Worm (Caenorhabditis elegans) whole organism, L3 larva: ENCODE measurements around the gene nhr-90.

Source experiments
- aly-2 ChIP-seq: fragments of 150-350 bp; optimal IDR thresholded peaks from 2 replicates; lab custom pipeline; 2014; ENCODE audit warnings: missing biosample characterization, missing genetic modification characterization
- ama-1 ChIP-seq: fragments of 150-350 bp; optimal IDR thresholded peaks from 2 replicates; lab custom pipeline; 2018
- ceh-28 ChIP-seq: fragments of 150-350 bp; optimal IDR thresholded peaks from 2 replicates; lab custom pipeline; 2014; ENCODE audit warnings: missing biosample characterization, missing genetic modification reagents, missing genetic modification characterization
- ceh-82 ChIP-seq: fragments of 150-350 bp; optimal IDR thresholded peaks from 2 replicates; lab custom pipeline; 2014; ENCODE audit warnings: missing biosample characterization, missing genetic modification characterization
- ceh-9 ChIP-seq: sonication (generic microtip); optimal IDR thresholded peaks from 2 replicates; lab custom pipeline; 2018; ENCODE audit warnings: missing biosample characterization, missing genetic modification characterization
- daf-12 ChIP-seq: fragments of 150-350 bp; optimal IDR thresholded peaks from 2 replicates; lab custom pipeline; 2014; ENCODE audit warnings: missing biosample characterization, missing genetic modification reagents, missing genetic modification characterization
- egl-27 ChIP-seq: sonication (generic microtip); optimal IDR thresholded peaks from 4 replicates; lab custom pipeline; 2017; ENCODE audit warnings: missing biosample characterization, missing genetic modification reagents, missing genetic modification characterization
- elt-1 ChIP-seq: fragments of 150-350 bp; optimal IDR thresholded peaks from 2 replicates; lab custom pipeline; 2014; ENCODE audit warnings: missing biosample characterization, missing genetic modification characterization
- elt-2 ChIP-seq: sonication (generic microtip); optimal IDR thresholded peaks from 2 replicates; lab custom pipeline; 2016; ENCODE audit warnings: missing genetic modification reagents, mild to moderate bottlenecking, missing genetic modification characterization, missing compliant biosample characterization
- eor-1 ChIP-seq, 2 experiments: fragments of 150-350 bp; optimal IDR thresholded peaks; 2 replicates each; lab custom pipeline; 2014 to 2018; ENCODE audit warnings: missing biosample characterization in 2 of 2, missing genetic modification characterization in 2 of 2
- fkh-10 ChIP-seq: sonication (generic microtip); optimal IDR thresholded peaks from 2 replicates; lab custom pipeline; 2017; ENCODE audit warnings: missing biosample characterization, missing genetic modification reagents, missing genetic modification characterization
- fkh-2 ChIP-seq: fragments of 150-350 bp; optimal IDR thresholded peaks from 2 replicates; lab custom pipeline; 2014; ENCODE audit warnings: missing biosample characterization, missing genetic modification reagents, missing genetic modification characterization
- fos-1 ChIP-seq: fragments of 150-350 bp; optimal IDR thresholded peaks from 2 replicates; lab custom pipeline; 2014; ENCODE audit warnings: missing biosample characterization, missing genetic modification characterization
- hmg-11 ChIP-seq: sonication (generic microtip); optimal IDR thresholded peaks from 2 replicates; lab custom pipeline; 2016; ENCODE audit warnings: missing genetic modification characterization, missing compliant biosample characterization
- jun-1 ChIP-seq: fragments of 150-350 bp; optimal IDR thresholded peaks from 2 replicates; lab custom pipeline; 2014; ENCODE audit warnings: missing biosample characterization, missing genetic modification reagents, missing genetic modification characterization
- lin-39 ChIP-seq: fragments of 150-350 bp; optimal IDR thresholded peaks from 2 replicates; lab custom pipeline; 2018; ENCODE audit warnings: missing biosample characterization, missing genetic modification reagents, missing genetic modification characterization
- lsy-12 ChIP-seq: sonication (generic microtip); optimal IDR thresholded peaks from 2 replicates; lab custom pipeline; 2016; ENCODE audit warnings: mild to moderate bottlenecking, missing genetic modification characterization, missing compliant biosample characterization
- mdl-1 ChIP-seq: fragments of 150-350 bp; optimal IDR thresholded peaks from 2 replicates; lab custom pipeline; 2014; ENCODE audit warnings: missing biosample characterization, missing genetic modification characterization
- mml-1 ChIP-seq: fragments of 150-350 bp; sonication (generic microtip); optimal IDR thresholded peaks from 3 replicates; lab custom pipeline; 2014; ENCODE audit warnings: missing biosample characterization, missing genetic modification characterization
- nfya-1 ChIP-seq: sonication (generic microtip); optimal IDR thresholded peaks from 2 replicates; lab custom pipeline; 2017; ENCODE audit warnings: missing genetic modification characterization, mild to moderate bottlenecking, missing compliant biosample characterization, antibody characterized with exemption, moderate library complexity; ENCODE audit not compliant: insufficient read depth
- nhr-23 ChIP-seq: fragments of 150-350 bp; optimal IDR thresholded peaks from 2 replicates; lab custom pipeline; 2014; ENCODE audit warnings: missing biosample characterization, missing genetic modification reagents, missing genetic modification characterization
- nhr-237 ChIP-seq: fragments of 150-350 bp; optimal IDR thresholded peaks from 2 replicates; lab custom pipeline; 2014; ENCODE audit warnings: missing biosample characterization, missing genetic modification characterization
- nhr-25 ChIP-seq: sonication (generic microtip); optimal IDR thresholded peaks from 2 replicates; lab custom pipeline; 2017; ENCODE audit warnings: missing biosample characterization, missing genetic modification characterization
- nhr-28 ChIP-seq: fragments of 150-350 bp; optimal IDR thresholded peaks from 2 replicates; lab custom pipeline; 2014; ENCODE audit warnings: missing biosample characterization, missing genetic modification characterization
- nhr-67 ChIP-seq: fragments of 150-350 bp; optimal IDR thresholded peaks from 2 replicates; lab custom pipeline; 2014; ENCODE audit warnings: missing biosample characterization, missing genetic modification characterization
- pha-4 ChIP-seq: fragments of 150-350 bp; optimal IDR thresholded peaks from 2 replicates; lab custom pipeline; 2014; ENCODE audit warnings: missing biosample characterization, missing genetic modification reagents, missing genetic modification characterization
- pqm-1 ChIP-seq: fragments of 150-350 bp; optimal IDR thresholded peaks from 2 replicates; lab custom pipeline; 2017; ENCODE audit warnings: missing biosample characterization, missing genetic modification characterization, inconsistent platforms
- sea-2 ChIP-seq: fragments of 150-350 bp; sonication (generic microtip); optimal IDR thresholded peaks from 4 replicates; lab custom pipeline; 2014; ENCODE audit warnings: missing biosample characterization, missing genetic modification reagents, missing genetic modification characterization
- skn-1 ChIP-seq: fragments of 150-350 bp; optimal IDR thresholded peaks from 2 replicates; lab custom pipeline; 2014; ENCODE audit warnings: missing biosample characterization, missing genetic modification characterization
- snpc-4 ChIP-seq: fragments of 150-350 bp; optimal IDR thresholded peaks from 2 replicates; lab custom pipeline; 2014; ENCODE audit warnings: missing biosample characterization, missing genetic modification characterization
- unc-62 ChIP-seq: fragments of 150-350 bp; sonication (generic microtip); optimal IDR thresholded peaks from 4 replicates; lab custom pipeline; 2014; ENCODE audit warnings: missing biosample characterization, missing genetic modification reagents, missing genetic modification characterization
- zag-1 ChIP-seq: fragments of 150-350 bp; optimal IDR thresholded peaks from 2 replicates; lab custom pipeline; 2014; ENCODE audit warnings: missing biosample characterization, missing genetic modification characterization
- ztf-11 ChIP-seq: fragments of 150-350 bp; optimal IDR thresholded peaks from 2 replicates; lab custom pipeline; 2014; ENCODE audit warnings: missing biosample characterization, missing genetic modification characterization

The nhr-90 gene

DNA sequence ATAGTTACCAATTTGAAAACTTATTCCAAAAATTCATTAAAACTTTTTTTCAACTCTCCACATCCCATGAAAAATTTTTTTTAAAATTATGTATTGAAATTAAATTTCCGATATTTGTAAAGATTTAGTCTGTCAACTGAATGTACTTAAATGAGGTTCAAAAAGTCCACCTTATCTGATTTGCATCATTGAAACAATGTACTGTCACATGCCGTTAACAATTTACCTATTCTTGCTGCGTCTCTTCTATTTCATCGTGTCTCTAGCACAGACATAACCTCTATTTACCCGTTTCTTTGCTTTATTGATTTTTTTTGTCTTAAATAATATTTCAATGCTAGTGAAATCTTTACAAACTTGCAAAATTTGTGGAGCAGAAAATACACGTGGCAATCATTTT is at the start of gene nhr-90:
Gene nhr-90 (plus strand): TSS at position 296 of the 400 bp plus-strand sequence.
- TF ChIP-seq mdl-1 (tag; lab: Kevin White, UChicago) (no peak), ceh-28 (tag; lab: Kevin White, UChicago) (peak; percentile 44), elt-1 (tag; lab: Kevin White, UChicago) (peak; percentile 36), daf-12 (no peak), fos-1 (tag; lab: Kevin White, UChicago) (no peak), unc-62 (GFP tag; lab: Kevin White, UChicago) (no peak), jun-1 (no peak), hmg-11 (tag; lab: Kevin White, UChicago) (no peak), zag-1 (no peak), snpc-4 (tag; lab: Kevin White, UChicago) (peak; percentile 5), ceh-82 (tag; lab: Kevin White, UChicago) (no peak), pqm-1 (peak; percentile 31), nhr-25 (tag; lab: Kevin White, UChicago) (peak; percentile 17), elt-2 (tag; lab: Kevin White, UChicago) (peak; percentile 41), nhr-237 (tag; lab: Kevin White, UChicago) (no peak), ama-1 (no peak), nhr-23 (peak; percentile 25)

DNA sequence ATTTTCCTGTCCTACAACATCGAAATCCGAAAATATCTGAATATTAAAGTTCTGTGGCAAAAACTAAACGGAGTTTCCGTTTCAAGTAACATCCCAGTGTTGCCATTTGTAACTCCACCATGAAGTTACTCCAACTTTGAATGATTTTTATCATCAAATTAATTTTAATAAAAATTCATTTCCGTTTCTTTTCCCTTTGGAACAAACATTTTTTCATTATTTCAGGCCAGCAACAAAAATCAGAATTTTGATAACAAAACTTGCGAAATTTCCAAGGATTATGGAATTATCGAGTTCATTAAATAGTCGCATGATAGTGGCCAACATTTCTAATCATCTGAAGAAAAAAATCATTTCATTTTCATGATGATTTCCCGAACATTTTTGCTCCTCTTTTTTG is 47.5 kb upstream of the nhr-90 start, which contains the start of gene C14C6.2:
Gene C14C6.2 (plus strand): TSS at position 301 of the 400 bp plus-strand sequence.
- TF ChIP-seq mdl-1 (tag; lab: Kevin White, UChicago) (no peak), elt-2 (tag; lab: Kevin White, UChicago) (peak; percentile 9)

DNA sequence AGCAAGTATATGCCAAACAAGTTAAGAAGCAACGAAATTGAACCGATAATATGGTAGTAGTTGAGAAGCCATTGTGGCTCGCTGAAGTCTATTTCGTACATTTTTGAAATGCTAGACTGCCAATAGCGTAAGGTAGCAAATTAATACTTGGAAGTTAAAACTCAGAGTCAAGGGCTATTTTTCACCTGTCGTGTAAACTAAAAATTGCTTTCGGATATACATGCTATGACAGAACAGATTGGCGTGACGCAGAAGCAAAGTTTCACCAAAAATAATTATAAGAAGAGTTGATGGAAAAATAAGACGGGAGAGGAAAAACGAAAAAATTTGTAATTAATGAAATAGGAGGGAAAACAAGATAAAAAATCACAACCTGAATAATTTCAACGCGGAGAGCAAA is 44.3 kb upstream of the nhr-90 start, which contains the start of gene sri-73:
Gene sri-73 (minus strand): TSS at position 101 of the 400 bp plus-strand sequence.
- TF ChIP-seq elt-2 (tag; lab: Kevin White, UChicago) (no peak), ama-1 (no peak), sea-2 (GFP tag; lab: Kevin White, UChicago) (no peak), egl-27 (tag; lab: Kevin White, UChicago) (no peak), hmg-11 (tag; lab: Kevin White, UChicago) (no peak), lsy-12 (tag; lab: Kevin White, UChicago) (no peak), skn-1 (tag; lab: Kevin White, UChicago) (no peak), nfya-1 (tag; lab: Kevin White, UChicago) (no peak), unc-62 (GFP tag; lab: Kevin White, UChicago) (no peak), nhr-67 (no peak), daf-12 (no peak), eor-1 (tag; optimal IDR thresholded peaks at IDR 0.05; lab: Kevin White, UChicago) (no peak), ceh-9 (tag; lab: Kevin White, UChicago) (no peak)

DNA sequence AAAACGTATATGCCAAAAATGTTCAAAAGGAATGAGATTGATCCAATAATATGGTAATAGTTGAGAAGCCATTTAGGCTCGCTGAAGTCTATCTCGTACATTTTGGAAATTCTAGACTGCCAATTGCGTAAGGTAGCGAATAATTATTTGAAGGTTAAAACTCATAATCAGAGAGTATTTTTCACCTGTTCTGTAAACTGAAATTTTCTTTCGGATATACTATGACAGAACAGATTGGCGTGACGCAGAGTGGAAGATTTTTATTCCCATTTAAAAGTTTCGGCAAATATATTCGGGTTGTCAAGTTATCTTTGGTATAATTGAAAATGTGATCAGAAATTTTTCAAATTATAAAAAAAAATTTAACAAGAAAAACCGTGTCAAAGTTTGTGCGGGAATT is 42.2 kb upstream of the nhr-90 start, which contains the start of gene sri-72:
Gene sri-72 (minus strand): TSS at position 101 of the 400 bp plus-strand sequence.
- TF ChIP-seq fkh-2 (tag; lab: Kevin White, UChicago) (no peak), aly-2 (tag; lab: Kevin White, UChicago) (no peak), sea-2 (GFP tag; lab: Kevin White, UChicago) (no peak), daf-12 (no peak), fos-1 (tag; lab: Kevin White, UChicago) (no peak), fkh-10 (GFP tag; lab: Kevin White, UChicago) (no peak), nhr-28 (no peak), pha-4 (tag; lab: Kevin White, UChicago) (no peak), jun-1 (no peak), zag-1 (no peak), nhr-237 (tag; lab: Kevin White, UChicago) (no peak), ama-1 (no peak), lin-39 (tag; lab: Kevin White, UChicago) (no peak), lsy-12 (tag; lab: Kevin White, UChicago) (no peak), pqm-1 (no peak), ceh-82 (tag; lab: Kevin White, UChicago) (no peak)

DNA sequence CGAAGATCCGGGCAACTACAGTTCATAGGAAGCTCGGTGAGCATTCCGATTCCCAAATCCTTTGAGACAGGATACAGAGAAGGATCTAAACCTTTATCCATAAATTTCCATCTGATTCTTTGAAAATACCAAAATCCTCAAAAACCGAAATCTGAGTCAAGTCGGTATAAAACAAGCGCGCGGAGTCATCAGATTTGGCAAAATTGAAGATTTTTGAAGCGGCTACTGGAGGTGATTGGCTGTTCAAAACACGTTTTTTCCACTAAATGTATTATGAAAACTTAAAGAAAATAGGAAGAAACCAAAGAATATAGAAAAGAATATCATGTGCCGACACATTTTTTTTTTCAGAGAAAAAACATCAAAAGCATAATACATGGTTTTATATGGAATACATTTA is 35.7 kb upstream of the nhr-90 start, which contains the start of gene C14C6.13:
Gene C14C6.13 (minus strand): TSS at position 101 of the 400 bp plus-strand sequence.
- TF ChIP-seq hmg-11 (tag; lab: Kevin White, UChicago) (no peak), mdl-1 (tag; lab: Kevin White, UChicago) (no peak), ztf-11 (no peak), mml-1 (no peak)
